In the genomic region with DNA sequence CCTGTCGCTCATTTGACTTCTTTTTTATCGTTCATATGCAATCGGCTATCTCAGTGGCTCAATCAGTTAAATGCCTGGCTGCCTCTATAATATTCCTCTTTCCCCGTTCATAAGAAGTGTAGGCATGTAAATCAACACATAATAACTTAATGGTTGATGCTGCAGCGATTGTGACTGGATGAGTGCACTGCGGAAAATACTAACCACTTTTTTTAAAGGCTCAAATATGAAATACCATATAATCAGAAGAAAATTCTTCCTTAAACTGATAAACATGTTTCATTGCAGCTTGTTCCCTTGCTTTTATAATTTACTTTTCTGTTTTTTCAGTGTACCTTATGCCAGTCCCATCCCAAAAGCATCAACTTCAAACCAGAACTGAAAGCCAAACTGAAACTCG, we compare ENCODE assay signal across 4 fruit fly cellular contexts.
TF ChIP-seq lines count a peak whose summit lies in the region.

No protein-coding gene starts in this region.

- no peak for TF ChIP-seq CTCF in whole organism, embryonic (GFP tag; optimal IDR thresholded peaks at IDR 0.05; lab: Kevin White, UChicago)

TF ChIP-seq in whole organism, embryonic, 481 proteins besides CTCF, POLR2A, EP300 and RAD21 (continues in another document):
- no peak for TF ChIP-seq CG1792 (GFP tag; optimal IDR thresholded peaks at IDR 0.05; lab: Kevin White, UChicago)
- TF ChIP-seq jing (GFP tag; optimal IDR thresholded peaks at IDR 0.05; lab: Kevin White, UChicago) = peak; percentile 5
- TF ChIP-seq Med (GFP tag; lab: Kevin White, UChicago) = peak; percentile 62
- peak; percentile 11 for TF ChIP-seq trem (tag; optimal IDR thresholded peaks at IDR 0.05; lab: Kevin White, UChicago)
- TF ChIP-seq CG3407 (GFP tag; optimal IDR thresholded peaks at IDR 0.05; lab: Kevin White, UChicago) = peak; percentile 17
- peak; percentile 56; the same call in 1 of the 2 replicates for TF ChIP-seq ranshi (GFP tag; IDR thresholded peaks at IDR 0.05; lab: Robert Waterston, UW)
- TF ChIP-seq Adf1 (GFP tag; IDR thresholded peaks at IDR 0.05; lab: Robert Waterston, UW) = no peak
- no peak for TF ChIP-seq CG13296 (GFP tag; optimal IDR thresholded peaks at IDR 0.05; lab: Kevin White, UChicago)
- no peak for TF ChIP-seq CG12942 (GFP tag; optimal IDR thresholded peaks at IDR 0.05; lab: Kevin White, UChicago)
- TF ChIP-seq hth (optimal IDR thresholded peaks at IDR 0.05; lab: Kevin White, UChicago) = no peak
- peak; percentile 72 for TF ChIP-seq Xrp1 (GFP tag; IDR thresholded peaks at IDR 0.05; lab: Robert Waterston, UW)
- peak; percentile 34 for TF ChIP-seq CG11504 (tag; optimal IDR thresholded peaks at IDR 0.05; lab: Kevin White, UChicago)
- TF ChIP-seq MBD-R2 (GFP tag; IDR thresholded peaks at IDR 0.05; lab: Robert Waterston, UW) = no peak
- peak; percentile 1 for TF ChIP-seq Camta (GFP tag; optimal IDR thresholded peaks at IDR 0.05; lab: Kevin White, UChicago)
- no peak for TF ChIP-seq CG17802 (tag; optimal IDR thresholded peaks at IDR 0.05; lab: Kevin White, UChicago)
- TF ChIP-seq CG32767 (GFP tag; IDR thresholded peaks at IDR 0.05; lab: Robert Waterston, UW) = 0 out of 2 replicates have a peak, but pooled peaks have one; percentile 10
- TF ChIP-seq CG10565 (GFP tag; optimal IDR thresholded peaks at IDR 0.05; lab: Kevin White, UChicago) = no peak
- TF ChIP-seq sens-2 (GFP tag; IDR thresholded peaks at IDR 0.05; lab: Robert Waterston, UW) = 0 out of 2 replicates have a peak, but pooled peaks have one; percentile 28
- TF ChIP-seq psq (GFP tag; optimal IDR thresholded peaks at IDR 0.05; lab: Kevin White, UChicago) = no peak
- TF ChIP-seq CG12391 (tag; optimal IDR thresholded peaks at IDR 0.05; lab: Kevin White, UChicago) = peak; percentile 36
- TF ChIP-seq CG4820 (GFP tag; optimal IDR thresholded peaks at IDR 0.05; lab: Kevin White, UChicago) = no peak

TF ChIP-seq in whole organism, prepupa, 60 proteins besides CTCF, POLR2A, EP300 and RAD21 (continues in another document):
- TF ChIP-seq CG6808 (GFP tag; optimal IDR thresholded peaks at IDR 0.05; lab: Kevin White, UChicago) (peak; percentile 59), esn (GFP tag; optimal IDR thresholded peaks at IDR 0.05; lab: Kevin White, UChicago) (peak; percentile 5), fd59A (GFP tag; optimal IDR thresholded peaks at IDR 0.05; lab: Kevin White, UChicago) (peak; percentile 41), Eip78C (GFP tag; lab: Kevin White, UChicago) (peak; percentile 73), CG32006 (GFP tag; optimal IDR thresholded peaks at IDR 0.05; lab: Kevin White, UChicago) (peak; percentile 1), CG10631 (GFP tag; optimal IDR thresholded peaks at IDR 0.05; lab: Kevin White, UChicago) (peak; percentile 4), svp (GFP tag; lab: Kevin White, UChicago) (peak; percentile 68), spab (GFP tag; optimal IDR thresholded peaks at IDR 0.05; lab: Kevin White, UChicago) (peak; percentile 47), CG3032 (tag; optimal IDR thresholded peaks at IDR 0.05; lab: Kevin White, UChicago) (peak; percentile 47), Sox14 (GFP tag; optimal IDR thresholded peaks at IDR 0.05; lab: Kevin White, UChicago) (no peak), lz (GFP tag; optimal IDR thresholded peaks at IDR 0.05; lab: Kevin White, UChicago) (no peak), CG8119 (GFP tag; IDR thresholded peaks at IDR 0.05; lab: Robert Waterston, UW) (0 out of 3 replicates have a peak, but pooled peaks have one; percentile 16), CG6163 (GFP tag; IDR thresholded peaks at IDR 0.05; lab: Robert Waterston, UW) (peak; percentile 61; the same call in 2 of the 3 replicates), Sox15 (GFP tag; optimal IDR thresholded peaks at IDR 0.05; lab: Kevin White, UChicago) (no peak), achi (GFP tag; optimal IDR thresholded peaks at IDR 0.05; lab: Kevin White, UChicago) (peak; percentile 43), vri (GFP tag; optimal IDR thresholded peaks at IDR 0.05; lab: Kevin White, UChicago) (peak; percentile 2), CG10669 (GFP tag; optimal IDR thresholded peaks at IDR 0.05; lab: Kevin White, UChicago) (peak; percentile 44), CG3919 (GFP tag; optimal IDR thresholded peaks at IDR 0.05; lab: Kevin White, UChicago) (peak; percentile 27), Hr4 (GFP tag; optimal IDR thresholded peaks at IDR 0.05; lab: Kevin White, UChicago) (no peak), acj6 (GFP tag; optimal IDR thresholded peaks at IDR 0.05; lab: Kevin White, UChicago) (peak; percentile 35), eg (GFP tag; IDR thresholded peaks at IDR 0.05; lab: Robert Waterston, UW) (no peak), OdsH (GFP tag; optimal IDR thresholded peaks at IDR 0.05; lab: Kevin White, UChicago) (peak; percentile 18), CG1621 (tag; optimal IDR thresholded peaks at IDR 0.05; lab: Kevin White, UChicago) (peak; percentile 22)

TF ChIP-seq in whole organism, pupa, 21 proteins besides CTCF, POLR2A, EP300 and RAD21:
- peak; percentile 46 for TF ChIP-seq CG17806 (tag; optimal IDR thresholded peaks at IDR 0.05; lab: Kevin White, UChicago)
- peak; percentile 35 for TF ChIP-seq CG9948 (tag; optimal IDR thresholded peaks at IDR 0.05; lab: Kevin White, UChicago)
- TF ChIP-seq CG34367 (tag; optimal IDR thresholded peaks at IDR 0.05; lab: Kevin White, UChicago) = peak; percentile 16
- 0 out of 3 replicates have a peak, but pooled peaks have one; percentile 24 for TF ChIP-seq CG4496 (GFP tag; IDR thresholded peaks at IDR 0.05; lab: Robert Waterston, UW)
- TF ChIP-seq CG8159 (tag; optimal IDR thresholded peaks at IDR 0.05; lab: Kevin White, UChicago) = peak; percentile 60
- TF ChIP-seq CG13204 (GFP tag; optimal IDR thresholded peaks at IDR 0.05; lab: Kevin White, UChicago) = no peak
- no peak for TF ChIP-seq gl (tag; optimal IDR thresholded peaks at IDR 0.05; lab: Kevin White, UChicago)
- TF ChIP-seq Pif1B (GFP tag; optimal IDR thresholded peaks at IDR 0.05; lab: Kevin White, UChicago) = no peak
- peak; percentile 57 for TF ChIP-seq CG15710 (tag; optimal IDR thresholded peaks at IDR 0.05; lab: Kevin White, UChicago)
- peak; percentile 42 for TF ChIP-seq CG14655 (GFP tag; optimal IDR thresholded peaks at IDR 0.05; lab: Kevin White, UChicago)
- peak; percentile 31 for TF ChIP-seq Pif1A (GFP tag; optimal IDR thresholded peaks at IDR 0.05; lab: Kevin White, UChicago)

TF ChIP-seq in whole organism, wandering third instar larva, 38 proteins besides CTCF, POLR2A, EP300 and RAD21:
- peak; percentile 32 for TF ChIP-seq h (GFP tag; optimal IDR thresholded peaks at IDR 0.05; lab: Kevin White, UChicago)
- peak; percentile 15 for TF ChIP-seq fru (GFP tag; optimal IDR thresholded peaks at IDR 0.05; lab: Kevin White, UChicago)
- peak in 1 of 2 experiments; percentile 6 for TF ChIP-seq foxo (GFP tag; optimal IDR thresholded peaks at IDR 0.05; lab: Kevin White, UChicago)
- TF ChIP-seq lola (GFP tag; optimal IDR thresholded peaks at IDR 0.05; lab: Kevin White, UChicago) = no peak
- TF ChIP-seq pan (optimal IDR thresholded peaks at IDR 0.05; lab: Kevin White, UChicago) = no peak
- no peak for TF ChIP-seq sage (GFP tag; optimal IDR thresholded peaks at IDR 0.05; lab: Kevin White, UChicago)
- peak; percentile 22 for TF ChIP-seq rgr (GFP tag; optimal IDR thresholded peaks at IDR 0.05; lab: Kevin White, UChicago)
- no peak for TF ChIP-seq Hnf4 (GFP tag; optimal IDR thresholded peaks at IDR 0.05; lab: Kevin White, UChicago)
- no peak for TF ChIP-seq Jra (GFP tag; optimal IDR thresholded peaks at IDR 0.05; lab: Kevin White, UChicago)
- no peak for TF ChIP-seq N (GFP tag; optimal IDR thresholded peaks at IDR 0.05; lab: Kevin White, UChicago)
- peak; percentile 11 for TF ChIP-seq ey (GFP tag; optimal IDR thresholded peaks at IDR 0.05; lab: Kevin White, UChicago)
- TF ChIP-seq GATAd (GFP tag; optimal IDR thresholded peaks at IDR 0.05; lab: Kevin White, UChicago) = no peak
- TF ChIP-seq jim (GFP tag; optimal IDR thresholded peaks at IDR 0.05; lab: Kevin White, UChicago) = no peak
